Fruit fly (Drosophila melanogaster) whole organism, embryonic: ENCODE data around the gene Usp10.

Source experiments
- BEAF-32 ChIP-seq: fragments of 200-800 bp; sonication (Bioruptor generic); optimal IDR thresholded peaks from 3 replicates; lab custom pipeline; 2017; ENCODE audit warnings: missing biosample characterization, missing genetic modification characterization, mild to moderate bottlenecking, moderate library complexity, missing genetic modification reagents
- Bgb ChIP-seq: fragments of 200-800 bp; sonication (Bioruptor generic); IDR thresholded peaks from 2 replicates; pipeline ENCODE4 v1.3.6; 2022; ENCODE audit warnings: missing biosample characterization, missing genetic modification characterization; ENCODE audit not compliant: partially characterized antibody
- CG10462 ChIP-seq: fragments of 200-800 bp; sonication (Bioruptor generic); optimal IDR thresholded peaks from 2 replicates; lab custom pipeline; 2016; ENCODE audit warnings: missing biosample characterization, missing genetic modification characterization
- CG11504 ChIP-seq: fragments of 200-800 bp; sonication (Bioruptor generic); optimal IDR thresholded peaks from 3 replicates; lab custom pipeline; 2019; ENCODE audit warnings: missing biosample characterization, mild to moderate bottlenecking, missing genetic modification characterization, moderate library complexity
- CG12744 ChIP-seq: fragments of 200-800 bp; sonication (Bioruptor generic); optimal IDR thresholded peaks from 2 replicates; lab custom pipeline; 2016; ENCODE audit warnings: missing biosample characterization, missing genetic modification characterization
- CG15073 ChIP-seq: fragments of 200-800 bp; sonication (Bioruptor generic); optimal IDR thresholded peaks from 2 replicates; lab custom pipeline; 2016; ENCODE audit warnings: missing biosample characterization, missing genetic modification characterization
- CG15269 ChIP-seq: fragments of 200-800 bp; sonication (Bioruptor generic); optimal IDR thresholded peaks from 2 replicates; lab custom pipeline; 2018; ENCODE audit warnings: missing biosample characterization, mild to moderate bottlenecking, missing genetic modification characterization, moderate library complexity
- CG15696 ChIP-seq: fragments of 200-800 bp; sonication (Bioruptor generic); optimal IDR thresholded peaks from 2 replicates; lab custom pipeline; 2019; ENCODE audit warnings: missing biosample characterization, mild to moderate bottlenecking, missing genetic modification characterization, moderate library complexity
- CG1602 ChIP-seq: fragments of 200-800 bp; sonication (Bioruptor generic); optimal IDR thresholded peaks from 3 replicates; lab custom pipeline; 2016; ENCODE audit warnings: missing biosample characterization, missing genetic modification characterization
- CG16779 ChIP-seq: fragments of 200-800 bp; sonication (Bioruptor generic); IDR thresholded peaks from 2 replicates; pipeline ENCODE4 v1.3.6; 2022; ENCODE audit warnings: missing biosample characterization, missing genetic modification characterization
- CG2120 ChIP-seq: fragments of 200-800 bp; sonication (Bioruptor generic); optimal IDR thresholded peaks from 3 replicates; lab custom pipeline; 2016; ENCODE audit warnings: missing biosample characterization, missing genetic modification characterization
- CG2678 ChIP-seq: fragments of 200-800 bp; sonication (Bioruptor generic); optimal IDR thresholded peaks from 3 replicates; lab custom pipeline; 2019; ENCODE audit warnings: missing biosample characterization, mild to moderate bottlenecking, missing genetic modification characterization, moderate library complexity
- CG2889 ChIP-seq: fragments of 200-800 bp; sonication (Bioruptor generic); IDR thresholded peaks from 3 replicates; pipeline ENCODE4 v1.3.6; 2022; ENCODE audit warnings: missing biosample characterization, missing genetic modification characterization
- CG33213 ChIP-seq: fragments of 200-800 bp; sonication (Bioruptor generic); optimal IDR thresholded peaks from 3 replicates; lab custom pipeline; 2016; ENCODE audit warnings: missing biosample characterization, missing genetic modification characterization
- CG3847 ChIP-seq: fragments of 200-800 bp; sonication (Bioruptor generic); IDR thresholded peaks from 2 replicates; pipeline ENCODE4 v1.3.6; 2022; ENCODE audit warnings: missing biosample characterization, missing genetic modification characterization
- CG4617 ChIP-seq: fragments of 200-800 bp; sonication (Bioruptor generic); optimal IDR thresholded peaks from 3 replicates; lab custom pipeline; 2016; ENCODE audit warnings: missing biosample characterization, missing genetic modification characterization, borderline replicate concordance
- CG5245 ChIP-seq: fragments of 200-800 bp; sonication (Bioruptor generic); optimal IDR thresholded peaks from 3 replicates; lab custom pipeline; 2016; ENCODE audit warnings: missing biosample characterization, missing genetic modification characterization
- CG5953 ChIP-seq: fragments of 200-800 bp; sonication (Bioruptor generic); IDR thresholded peaks from 2 replicates; pipeline ENCODE4 v1.3.6; 2022; ENCODE audit warnings: missing biosample characterization, missing genetic modification characterization
- CG7745 ChIP-seq: fragments of 200-800 bp; sonication (Bioruptor generic); optimal IDR thresholded peaks from 2 replicates; lab custom pipeline; 2018; ENCODE audit warnings: missing biosample characterization, mild to moderate bottlenecking, missing genetic modification characterization, moderate library complexity
- CTCF ChIP-seq: fragments of 200-800 bp; sonication (Bioruptor generic); optimal IDR thresholded peaks from 2 replicates; lab custom pipeline; 2017; ENCODE audit warnings: missing biosample characterization, mild to moderate bottlenecking, missing genetic modification characterization, moderate library complexity
- D19A ChIP-seq: fragments of 200-800 bp; optimal IDR thresholded peaks from 3 replicates; lab custom pipeline; 2019; ENCODE audit warnings: missing biosample characterization, mild to moderate bottlenecking, missing genetic modification characterization, moderate library complexity
- Dll ChIP-seq: fragments of 200-800 bp; sonication (Bioruptor generic); IDR thresholded peaks from 4 replicates; pipeline ENCODE4 v1.3.6; 2022; ENCODE audit warnings: missing biosample characterization, missing genetic modification characterization; ENCODE audit not compliant: partially characterized antibody
- ERR ChIP-seq: fragments of 200-800 bp; sonication (Bioruptor generic); optimal IDR thresholded peaks from 2 replicates; lab custom pipeline; 2016; ENCODE audit warnings: missing biosample characterization, missing genetic modification characterization
- Elba2 ChIP-seq: fragments of 200-800 bp; sonication (Bioruptor generic); optimal IDR thresholded peaks from 3 replicates; lab custom pipeline; 2016; ENCODE audit warnings: missing biosample characterization, missing genetic modification characterization
- Kr ChIP-seq: fragments of 200-800 bp; sonication (Bioruptor generic); optimal IDR thresholded peaks from 2 replicates; lab custom pipeline; 2017; ENCODE audit warnings: missing biosample characterization, mild to moderate bottlenecking, missing genetic modification characterization
- MTF-1 ChIP-seq: fragments of 200-800 bp; sonication (Bioruptor generic); optimal IDR thresholded peaks from 2 replicates; lab custom pipeline; 2018; ENCODE audit warnings: missing biosample characterization, mild to moderate bottlenecking, missing genetic modification characterization, borderline replicate concordance
- Xbp1 ChIP-seq: fragments of 200-800 bp; sonication (Bioruptor generic); optimal IDR thresholded peaks from 3 replicates; lab custom pipeline; 2016; ENCODE audit warnings: missing biosample characterization, mild to moderate bottlenecking, missing genetic modification characterization
- Xrp1 ChIP-seq: fragments of 200-800 bp; sonication (Bioruptor generic); IDR thresholded peaks from 2 replicates; pipeline ENCODE4 v1.3.6; 2022; ENCODE audit warnings: missing biosample characterization, missing genetic modification characterization
- YL-1 ChIP-seq: fragments of 200-800 bp; sonication (Bioruptor generic); optimal IDR thresholded peaks from 3 replicates; lab custom pipeline; 2017; ENCODE audit warnings: missing biosample characterization, mild to moderate bottlenecking, missing genetic modification characterization
- ara ChIP-seq: fragments of 200-800 bp; sonication (Bioruptor generic); IDR thresholded peaks from 2 replicates; pipeline ENCODE4 v1.3.6; 2022; ENCODE audit warnings: missing biosample characterization, missing genetic modification characterization
- btn ChIP-seq: fragments of 200-800 bp; sonication (Bioruptor generic); optimal IDR thresholded peaks from 2 replicates; lab custom pipeline; 2016; ENCODE audit warnings: missing biosample characterization, missing genetic modification characterization
- corto ChIP-seq: fragments of 200-800 bp; sonication (Bioruptor generic); optimal IDR thresholded peaks from 2 replicates; lab custom pipeline; 2016; ENCODE audit warnings: missing biosample characterization, mild to moderate bottlenecking, missing genetic modification characterization, moderate library complexity
- croc ChIP-seq: fragments of 200-800 bp; sonication (Bioruptor generic); conservative IDR thresholded peaks from 3 replicates; pipeline ENCODE4 v1.3.6; 2022; ENCODE audit warnings: missing biosample characterization, missing genetic modification characterization
- da ChIP-seq: fragments of 200-800 bp; sonication (Bioruptor generic); optimal IDR thresholded peaks from 2 replicates; lab custom pipeline; 2016; ENCODE audit warnings: missing biosample characterization, missing genetic modification characterization
- dan ChIP-seq: fragments of 200-800 bp; sonication (Bioruptor generic); IDR thresholded peaks from 2 replicates; pipeline ENCODE4 v1.3.6; 2022; ENCODE audit warnings: missing biosample characterization, missing genetic modification characterization
- danr ChIP-seq: fragments of 200-800 bp; sonication (Bioruptor generic); IDR thresholded peaks from 2 replicates; pipeline ENCODE4 v1.3.6; 2022; ENCODE audit warnings: missing biosample characterization, missing genetic modification characterization
- esg ChIP-seq: fragments of 200-800 bp; sonication (Bioruptor generic); conservative IDR thresholded peaks from 2 replicates; pipeline ENCODE4 v1.3.6; 2022; ENCODE audit warnings: missing biosample characterization, missing genetic modification characterization
- eyg ChIP-seq: fragments of 200-800 bp; sonication (Bioruptor generic); optimal IDR thresholded peaks from 3 replicates; lab custom pipeline; 2016; ENCODE audit warnings: missing biosample characterization, missing genetic modification characterization
- fru ChIP-seq: fragments of >200 bp; optimal IDR thresholded peaks from 2 replicates; lab custom pipeline; 2017
- oc ChIP-seq: fragments of 200-800 bp; sonication (Bioruptor generic); optimal IDR thresholded peaks from 2 replicates; lab custom pipeline; 2018; ENCODE audit warnings: missing biosample characterization, mild to moderate bottlenecking, missing genetic modification characterization, moderate library complexity
- odd ChIP-seq: fragments of 200-800 bp; sonication (Bioruptor generic); optimal IDR thresholded peaks from 2 replicates; lab custom pipeline; 2017; ENCODE audit warnings: missing biosample characterization, mild to moderate bottlenecking, missing genetic modification characterization
- peb ChIP-seq: fragments of 200-800 bp; sonication (Bioruptor generic); IDR thresholded peaks from 2 replicates; pipeline ENCODE4 v1.3.6; 2022; ENCODE audit warnings: missing biosample characterization, missing genetic modification characterization
- phol ChIP-seq: fragments of 200-800 bp; sonication (Bioruptor generic); optimal IDR thresholded peaks from 3 replicates; lab custom pipeline; 2018; ENCODE audit warnings: missing biosample characterization, mild to moderate bottlenecking, missing genetic modification characterization, moderate library complexity
- pita ChIP-seq: fragments of 200-800 bp; sonication (Bioruptor generic); optimal IDR thresholded peaks from 2 replicates; lab custom pipeline; 2017; ENCODE audit warnings: missing biosample characterization, mild to moderate bottlenecking, missing genetic modification characterization
- pnt ChIP-seq: fragments of 200-800 bp; sonication (Bioruptor generic); optimal IDR thresholded peaks from 3 replicates; lab custom pipeline; 2016; ENCODE audit warnings: missing biosample characterization, missing genetic modification characterization
- sisA ChIP-seq: fragments of 200-800 bp; sonication (Bioruptor generic); IDR thresholded peaks from 2 replicates; pipeline ENCODE4 v1.3.6; 2022; ENCODE audit warnings: missing biosample characterization, missing genetic modification characterization
- tll ChIP-seq, 2 experiments: fragments of 200-800 bp in 1 of 2; fragments of >200 bp in 1 of 2; sonication (Bioruptor generic) in 1 of 2; optimal IDR thresholded peaks; 2 replicates each; lab custom pipeline; 2017 to 2019; ENCODE audit warnings: missing biosample characterization in 2 of 2, missing genetic modification characterization in 2 of 2, mild to moderate bottlenecking in 1 of 2, moderate library complexity in 1 of 2
- vfl ChIP-seq: fragments of 200-800 bp; sonication (Bioruptor generic); optimal IDR thresholded peaks from 2 replicates; lab custom pipeline; 2016; ENCODE audit warnings: missing biosample characterization, missing genetic modification characterization
- wdn ChIP-seq: fragments of 200-800 bp; sonication (Bioruptor generic); IDR thresholded peaks from 2 replicates; pipeline ENCODE4 v1.3.6; 2022; ENCODE audit warnings: missing biosample characterization, missing genetic modification characterization

Gene Usp10

DNA sequence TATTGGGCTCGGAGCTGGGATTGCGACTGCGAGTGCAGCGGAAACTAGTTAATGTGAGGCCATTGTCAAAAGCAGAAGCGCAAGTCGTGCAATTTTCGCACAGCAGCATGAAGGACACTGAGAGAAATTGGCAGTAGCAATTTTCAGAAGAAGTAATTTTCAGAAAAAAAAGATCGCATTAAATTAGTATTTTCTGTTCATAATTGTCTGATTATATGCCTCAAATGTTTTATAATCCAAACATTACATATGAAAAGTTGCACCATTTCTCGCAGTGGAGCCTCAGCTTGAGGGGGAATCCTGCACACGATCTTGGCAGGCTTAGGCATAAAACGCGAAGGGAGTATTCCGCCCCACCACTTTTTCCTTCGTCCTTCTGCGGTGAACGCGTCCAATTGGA lies 32.7 kb downstream of the Usp10 start (continued):
- peak; percentile 49; the same call in 1 of the 2 replicates for TF ChIP-seq esg
- TF ChIP-seq ara, result peak; percentile 89
- peak; percentile 1 for TF ChIP-seq corto (GFP tag; lab: Kevin White, UChicago)
- peak; percentile 67 for TF ChIP-seq CG15696 (tag; lab: Kevin White, UChicago)
- peak; percentile 40 for TF ChIP-seq CG10462 (GFP tag; lab: Kevin White, UChicago)

DNA sequence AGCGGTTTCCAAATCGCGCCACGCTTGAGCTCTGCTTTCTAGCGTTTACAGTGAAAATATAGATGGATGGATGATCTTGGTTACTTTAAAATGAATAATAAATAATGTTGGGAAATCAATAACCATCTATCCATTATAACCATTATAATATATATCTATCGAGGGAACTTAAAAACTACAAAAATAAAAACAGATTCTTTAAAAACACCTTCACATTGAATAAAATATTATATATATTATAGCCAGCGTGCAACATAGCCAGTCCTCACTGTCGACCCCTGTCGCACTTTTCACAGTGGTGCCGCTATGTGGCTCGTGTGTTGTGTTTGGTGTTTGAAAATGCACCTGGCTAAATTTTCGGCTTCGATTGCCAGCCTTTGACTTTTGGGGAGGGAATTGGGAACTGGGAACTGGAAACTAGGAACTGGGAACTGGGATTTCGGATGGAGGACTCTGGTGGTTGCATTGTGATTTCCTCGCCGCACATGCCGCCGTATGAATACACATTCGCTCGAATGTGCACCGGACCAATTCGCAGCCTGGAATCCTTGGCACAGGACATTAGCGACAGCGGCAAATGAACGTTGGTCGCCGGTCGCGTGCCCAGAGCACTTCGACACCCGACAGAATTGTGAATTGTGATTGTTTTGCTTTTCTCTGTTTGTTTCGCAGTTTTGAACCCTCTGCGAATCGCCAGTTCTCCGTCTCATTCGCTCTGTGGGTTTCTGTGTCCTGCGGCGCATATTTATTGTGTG lies 33.5 kb downstream of the Usp10 start:
- TF ChIP-seq Xbp1 (peak; percentile 7), ERR (no peak), Xrp1 (GFP tag; lab: Robert Waterston, UW) (peak; percentile 79), btn (GFP tag; lab: Kevin White, UChicago) (no peak), CG16779 (GFP tag; lab: Robert Waterston, UW) (no peak), CG12744 (GFP tag; lab: Kevin White, UChicago) (no peak), pita (GFP tag; lab: Kevin White, UChicago) (no peak), MTF-1 (GFP tag; lab: Kevin White, UChicago) (no peak), Elba2 (GFP tag; lab: Kevin White, UChicago) (no peak), esg (no peak), peb (peak; percentile 14; the same call in 1 of the 2 replicates), CG11504 (tag; lab: Kevin White, UChicago) (peak; percentile 65), vfl (no peak), sisA (peak; percentile 33; the same call in 1 of the 2 replicates), CG2678 (tag; lab: Kevin White, UChicago) (peak; percentile 58), CG7745 (no peak), pnt (GFP tag; lab: Kevin White, UChicago) (no peak), CG2120 (no peak), YL-1 (GFP tag; lab: Kevin White, UChicago) (no peak), da (GFP tag; lab: Kevin White, UChicago) (no peak), CG15269 (peak; percentile 9), Kr (no peak), CG2889 (no peak), dan (GFP tag; lab: Robert Waterston, UW) (no peak), Dll (GFP tag; lab: Robert Waterston, UW) (no peak), eyg (GFP tag; lab: Kevin White, UChicago) (no peak), tll (GFP tag; optimal IDR thresholded peaks at IDR 0.05; lab: Kevin White, UChicago) (peak in 1 of 2 experiments; percentile 9), CG33213 (GFP tag; lab: Kevin White, UChicago) (no peak), CG5245 (GFP tag; lab: Kevin White, UChicago) (no peak), CG4617 (GFP tag; lab: Kevin White, UChicago) (no peak), danr (no peak), CTCF (GFP tag; lab: Kevin White, UChicago) (no peak), fru (lab: Kevin White, UChicago) (no peak), D19A (tag; lab: Kevin White, UChicago) (peak; percentile 36), CG15073 (GFP tag; lab: Kevin White, UChicago) (no peak), odd (GFP tag; lab: Kevin White, UChicago) (no peak), CG5953 (GFP tag; lab: Robert Waterston, UW) (no peak), Bgb (GFP tag; lab: Robert Waterston, UW) (no peak), croc (GFP tag; lab: Robert Waterston, UW) (peak; percentile 46), CG1602 (GFP tag; lab: Kevin White, UChicago) (peak; percentile 36), CG3847 (peak; percentile 19; the same call in 1 of the 2 replicates), wdn (no peak), phol (tag; lab: Kevin White, UChicago) (peak; percentile 63), BEAF-32 (no peak), oc (no peak)
